Worm (Caenorhabditis elegans) whole organism, L2 larva: ENCODE measurements around the gene zer-1.

Experiments
- ama-1 ChIP-seq: fragments of 150-350 bp; optimal IDR thresholded peaks from 2 replicates; lab custom pipeline; 2018; ENCODE audit warnings: inconsistent platforms
- ceh-16 ChIP-seq: fragments of 150-350 bp; optimal IDR thresholded peaks from 2 replicates; lab custom pipeline; 2014; ENCODE audit warnings: missing biosample characterization, missing genetic modification characterization
- elt-1 ChIP-seq: fragments of 150-350 bp; optimal IDR thresholded peaks from 2 replicates; lab custom pipeline; 2014; ENCODE audit warnings: missing biosample characterization, missing genetic modification characterization
- fos-1 ChIP-seq: fragments of 150-350 bp; optimal IDR thresholded peaks from 2 replicates; lab custom pipeline; 2014; ENCODE audit warnings: missing biosample characterization, missing genetic modification characterization
- lin-39 ChIP-seq: fragments of 150-350 bp; optimal IDR thresholded peaks from 2 replicates; lab custom pipeline; 2014; ENCODE audit warnings: missing biosample characterization, missing genetic modification reagents, missing genetic modification characterization
- lsy-2 ChIP-seq, 2 experiments: fragments of 150-350 bp in 1 of 2; sonication (generic microtip) in 1 of 2; optimal IDR thresholded peaks; 2 replicates each; lab custom pipeline; 2014 to 2017; ENCODE audit warnings: missing biosample characterization in 2 of 2, missing genetic modification characterization in 2 of 2
- mdl-1 ChIP-seq, 2 experiments: fragments of 150-350 bp in 1 of 2; sonication (generic microtip) in 1 of 2; optimal IDR thresholded peaks; 2 replicates each; lab custom pipeline; 2017; ENCODE audit warnings: missing biosample characterization in 2 of 2, missing genetic modification characterization in 2 of 2
- nhr-11 ChIP-seq: fragments of 150-350 bp; optimal IDR thresholded peaks from 2 replicates; lab custom pipeline; 2014; ENCODE audit warnings: missing biosample characterization, missing genetic modification characterization
- nhr-12 ChIP-seq: fragments of 150-350 bp; optimal IDR thresholded peaks from 2 replicates; lab custom pipeline; 2014; ENCODE audit warnings: missing biosample characterization, missing genetic modification characterization
- sma-9 ChIP-seq, 2 experiments: fragments of 150-350 bp in 1 of 2; sonication (generic microtip) in 1 of 2; optimal IDR thresholded peaks; 2 replicates each; lab custom pipeline; 2014 to 2016; ENCODE audit warnings: missing genetic modification characterization in 2 of 2, mild to moderate bottlenecking in 1 of 2, missing biosample characterization in 1 of 2, missing compliant biosample characterization in 1 of 2, missing genetic modification reagents in 1 of 2, moderate library complexity in 1 of 2
- snpc-4 ChIP-seq: fragments of 150-350 bp; optimal IDR thresholded peaks from 2 replicates; lab custom pipeline; 2014; ENCODE audit warnings: missing biosample characterization, missing genetic modification characterization
- unc-62 ChIP-seq: fragments of 150-350 bp; optimal IDR thresholded peaks from 2 replicates; lab custom pipeline; 2014; ENCODE audit warnings: missing biosample characterization, missing genetic modification reagents, missing genetic modification characterization

ce11 chrIII:916897-917296 is 30.3 kb upstream of the zer-1 start, which contains the start of gene idpp-13:
- TF ChIP-seq sma-9 (GFP tag; optimal IDR thresholded peaks at IDR 0.05; lab: Kevin White, UChicago) (no peak), sma-9 (tag; optimal IDR thresholded peaks at IDR 0.05; lab: Kevin White, UChicago) (no peak), fos-1 (tag; lab: Kevin White, UChicago) (no peak), nhr-11 (no peak), lsy-2 (tag; optimal IDR thresholded peaks at IDR 0.05; lab: Kevin White, UChicago) (no peak), lin-39 (tag; lab: Kevin White, UChicago) (no peak), elt-1 (tag; lab: Kevin White, UChicago) (no peak), unc-62 (GFP tag; lab: Kevin White, UChicago) (no peak), ama-1 (lab: Kevin White, UChicago) (no peak), mdl-1 (tag; optimal IDR thresholded peaks at IDR 0.05; lab: Kevin White, UChicago) (no peak), nhr-12 (tag; lab: Kevin White, UChicago) (no peak), snpc-4 (no peak), ceh-16 (no peak)
